Worm (Caenorhabditis elegans) whole organism, L4 larva: Measurements from ENCODE around the gene Y49G5A.1.

Source experiments
- D1046.2 ChIP-seq: fragments of 200-800 bp; sonication (Bioruptor generic); IDR thresholded peaks from 2 replicates; pipeline ENCODE4 v1.3.6; 2022; ENCODE audit warnings: missing genetic modification characterization, missing compliant biosample characterization
- F37D6.2 ChIP-seq: sonication (generic microtip); optimal IDR thresholded peaks from 2 replicates; lab custom pipeline; 2016; ENCODE audit warnings: mild to moderate bottlenecking, missing genetic modification characterization, missing compliant biosample characterization
- Y105C5A.15 ChIP-seq: fragments of 200-800 bp; sonication (Bioruptor generic); IDR thresholded peaks from 2 replicates; pipeline ENCODE4 v1.3.6; 2022; ENCODE audit warnings: missing genetic modification characterization, missing compliant biosample characterization
- Y5F2A.4 ChIP-seq: fragments of 200-800 bp; sonication (Bioruptor generic); optimal IDR thresholded peaks from 2 replicates; lab custom pipeline; 2018; ENCODE audit warnings: mild to moderate bottlenecking, missing genetic modification characterization, missing compliant biosample characterization
- ZK337.2 ChIP-seq: fragments of 200-800 bp; sonication (Bioruptor generic); IDR thresholded peaks from 2 replicates; pipeline ENCODE4 v1.3.6; 2022; ENCODE audit warnings: missing genetic modification reagents, missing genetic modification characterization, missing compliant biosample characterization
- ZK546.5 ChIP-seq, 2 experiments: sonication (generic microtip); optimal IDR thresholded peaks; 2 replicates each; lab custom pipeline; 2017; ENCODE audit warnings: missing biosample characterization in 2 of 2, missing genetic modification characterization in 2 of 2
- aha-1 ChIP-seq: fragments of 150-350 bp; peaks from one replicate; lab custom pipeline; 2014; ENCODE audit warnings: missing biosample characterization, missing genetic modification characterization
- ama-1 ChIP-seq: fragments of 150-350 bp; optimal IDR thresholded peaks from 2 replicates; lab custom pipeline; 2014; ENCODE audit warnings: inconsistent platforms, mixed read lengths
- arid-1 ChIP-seq: fragments of 200-800 bp; sonication (Bioruptor generic); conservative IDR thresholded peaks from 2 replicates; pipeline ENCODE4 v1.3.6; 2022; ENCODE audit warnings: missing genetic modification reagents, missing genetic modification characterization, missing compliant biosample characterization
- attf-4 ChIP-seq: sonication (generic microtip); optimal IDR thresholded peaks from 3 replicates; lab custom pipeline; 2017; ENCODE audit warnings: missing biosample characterization, missing genetic modification characterization
- ceh-20 ChIP-seq: fragments of 200-800 bp; sonication (Bioruptor generic); IDR thresholded peaks from 2 replicates; pipeline ENCODE4 v1.3.6; 2022; ENCODE audit warnings: missing genetic modification reagents, missing genetic modification characterization, missing compliant biosample characterization
- ctbp-1 ChIP-seq: fragments of 200-800 bp; sonication (Bioruptor generic); IDR thresholded peaks from 2 replicates; pipeline ENCODE4 v1.3.6; 2022; ENCODE audit warnings: missing genetic modification reagents, missing genetic modification characterization, missing compliant biosample characterization
- duxl-1 ChIP-seq: sonication (generic microtip); optimal IDR thresholded peaks from 2 replicates; lab custom pipeline; 2016; ENCODE audit warnings: mild to moderate bottlenecking, missing genetic modification characterization, moderate library complexity, missing compliant biosample characterization; ENCODE audit not compliant: poor library complexity
- dve-1 ChIP-seq: sonication (generic microtip); optimal IDR thresholded peaks from 2 replicates; lab custom pipeline; 2017; ENCODE audit warnings: antibody characterized with exemption, mild to moderate bottlenecking, missing genetic modification characterization, missing compliant biosample characterization; ENCODE audit not compliant: insufficient read depth
- egl-43 ChIP-seq: fragments of 200-800 bp; sonication (Bioruptor generic); IDR thresholded peaks from 2 replicates; pipeline ENCODE4 v1.3.6; 2022; ENCODE audit warnings: missing genetic modification reagents, missing genetic modification characterization, missing compliant biosample characterization
- gei-8 ChIP-seq: fragments of 200-800 bp; sonication (Bioruptor generic); optimal IDR thresholded peaks from 2 replicates; lab custom pipeline; 2018; ENCODE audit warnings: mild to moderate bottlenecking, missing genetic modification characterization, missing compliant biosample characterization
- hlh-11 ChIP-seq: fragments of 200-800 bp; sonication (Bioruptor generic); optimal IDR thresholded peaks from 2 replicates; lab custom pipeline; 2018; ENCODE audit warnings: mild to moderate bottlenecking, missing genetic modification characterization, missing compliant biosample characterization
- hmg-1.1 ChIP-seq: fragments of 200-800 bp; sonication (Bioruptor generic); IDR thresholded peaks from 2 replicates; pipeline ENCODE4 v1.3.6; 2022; ENCODE audit warnings: missing genetic modification reagents, missing genetic modification characterization, missing compliant biosample characterization
- lim-7 ChIP-seq: fragments of 200-800 bp; sonication (Bioruptor generic); IDR thresholded peaks from 2 replicates; pipeline ENCODE4 v1.3.6; 2022; ENCODE audit warnings: missing genetic modification characterization, missing compliant biosample characterization
- lin-13 ChIP-seq: fragments of 150-350 bp; optimal IDR thresholded peaks from 2 replicates; lab custom pipeline; 2014; ENCODE audit warnings: missing biosample characterization, missing genetic modification reagents, missing genetic modification characterization
- lin-15B ChIP-seq: fragments of 150-350 bp; sonication (generic microtip); optimal IDR thresholded peaks from 3 replicates; lab custom pipeline; 2014; ENCODE audit warnings: missing biosample characterization, missing genetic modification characterization
- lin-29 ChIP-seq: fragments of 200-800 bp; sonication (Bioruptor generic); IDR thresholded peaks from 2 replicates; pipeline ENCODE4 v1.3.6; 2022; ENCODE audit warnings: missing genetic modification reagents, missing genetic modification characterization, missing compliant biosample characterization
- madf-5 ChIP-seq, 2 experiments: fragments of 200-800 bp; sonication (Bioruptor generic); IDR thresholded peaks; 2 replicates each; pipeline ENCODE4 v1.3.6; 2022; ENCODE audit warnings: missing compliant biosample characterization in 2 of 2, missing genetic modification characterization in 2 of 2
- mdl-1 ChIP-seq, 2 experiments: fragments of 150-350 bp in 1 of 2; sonication (generic microtip) in 1 of 2; optimal IDR thresholded peaks; 2 replicates each; lab custom pipeline; 2014 to 2017; ENCODE audit warnings: missing biosample characterization in 2 of 2, missing genetic modification characterization in 2 of 2
- mdt-29 ChIP-seq: fragments of 200-800 bp; sonication (Bioruptor generic); IDR thresholded peaks from 2 replicates; pipeline ENCODE4 v1.3.6; 2022; ENCODE audit warnings: missing genetic modification reagents, missing genetic modification characterization, missing compliant biosample characterization
- mep-1 ChIP-seq: fragments of 150-350 bp; sonication (generic microtip); optimal IDR thresholded peaks from 3 replicates; lab custom pipeline; 2014; ENCODE audit warnings: missing biosample characterization, missing genetic modification characterization
- mes-2 ChIP-seq: sonication (generic microtip); optimal IDR thresholded peaks from 2 replicates; lab custom pipeline; 2016; ENCODE audit warnings: missing genotype, mild to moderate bottlenecking, missing genetic modification characterization, missing compliant biosample characterization; ENCODE audit not compliant: poor library complexity, severe bottlenecking
- mxl-3 ChIP-seq: fragments of 200-800 bp; sonication (Bioruptor generic); optimal IDR thresholded peaks from 2 replicates; lab custom pipeline; 2018; ENCODE audit warnings: mild to moderate bottlenecking, missing genetic modification characterization, missing compliant biosample characterization
- nhr-28 ChIP-seq: fragments of 150-350 bp; optimal IDR thresholded peaks from 2 replicates; lab custom pipeline; 2014; ENCODE audit warnings: missing biosample characterization, missing genetic modification characterization
- nhr-48 ChIP-seq: sonication (generic microtip); optimal IDR thresholded peaks from 2 replicates; lab custom pipeline; 2016; ENCODE audit warnings: mild to moderate bottlenecking, missing genetic modification characterization, missing compliant biosample characterization
- nhr-77 ChIP-seq: fragments of 150-350 bp; optimal IDR thresholded peaks from 2 replicates; lab custom pipeline; 2014; ENCODE audit warnings: missing biosample characterization, missing genetic modification characterization
- pha-4 ChIP-seq, 2 experiments: fragments of 150-350 bp in 1 of 2; fragments of 200-800 bp in 1 of 2; sonication (Bioruptor generic) in 1 of 2; IDR thresholded peaks in 1 of 2; optimal IDR thresholded peaks in 1 of 2; 2 replicates each; pipeline versions ENCODE4 v1.3.6 to Lab custom; 2014 to 2022; ENCODE audit warnings: missing genetic modification characterization in 2 of 2, missing genetic modification reagents in 2 of 2, missing biosample characterization in 1 of 2, missing compliant biosample characterization in 1 of 2
- pqm-1 ChIP-seq: sonication (generic microtip); optimal IDR thresholded peaks from 2 replicates; lab custom pipeline; 2017; ENCODE audit warnings: missing biosample characterization, missing genetic modification characterization
- rbr-2 ChIP-seq: sonication (generic microtip); optimal IDR thresholded peaks from 2 replicates; lab custom pipeline; 2016; ENCODE audit warnings: missing genotype, missing genetic modification characterization, missing compliant biosample characterization
- snpc-4 ChIP-seq: fragments of 150-350 bp; optimal IDR thresholded peaks from 2 replicates; lab custom pipeline; 2014; ENCODE audit warnings: missing biosample characterization, missing genetic modification characterization
- spr-1 ChIP-seq: sonication (generic microtip); optimal IDR thresholded peaks from 2 replicates; lab custom pipeline; 2016; ENCODE audit warnings: mild to moderate bottlenecking, missing genetic modification characterization, missing compliant biosample characterization
- tra-1 ChIP-seq: fragments of 200-800 bp; sonication (Bioruptor generic); IDR thresholded peaks from 2 replicates; pipeline ENCODE4 v1.3.6; 2022; ENCODE audit warnings: missing genetic modification reagents, missing genetic modification characterization, missing compliant biosample characterization
- unc-39 ChIP-seq: sonication (generic microtip); optimal IDR thresholded peaks from 2 replicates; lab custom pipeline; 2017; ENCODE audit warnings: missing biosample characterization, missing genetic modification characterization
- vab-7 ChIP-seq: fragments of 200-800 bp; sonication (Bioruptor generic); IDR thresholded peaks from 2 replicates; pipeline ENCODE4 v1.3.6; 2022; ENCODE audit warnings: missing genetic modification reagents, missing genetic modification characterization, missing compliant biosample characterization
- ztf-11 ChIP-seq: fragments of 150-350 bp; optimal IDR thresholded peaks from 2 replicates; lab custom pipeline; 2014; ENCODE audit warnings: missing biosample characterization, missing genetic modification characterization

The Y49G5A.1 gene

DNA sequence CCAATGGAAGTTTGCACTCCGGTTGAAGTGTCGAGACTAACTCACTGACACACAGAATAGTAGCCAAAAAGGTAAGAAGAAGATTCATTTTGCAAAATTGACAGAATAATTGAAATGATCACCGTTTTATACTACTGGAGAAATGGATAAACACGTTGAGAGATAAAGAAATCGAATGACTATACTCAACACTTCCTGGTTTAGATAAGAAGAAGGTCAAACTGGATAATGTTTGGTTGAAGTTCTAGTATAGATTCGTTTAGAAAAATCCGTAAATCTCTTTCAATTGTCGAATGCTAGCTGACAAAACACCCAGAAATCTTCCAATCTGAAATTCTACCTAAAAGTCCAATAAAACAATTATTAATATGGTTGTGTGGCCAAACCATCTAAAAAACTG lies at the start of gene Y49G5A.1:
TSS of gene Y49G5A.1 (minus strand) at position 101 of the 400 bp plus-strand sequence.
- TF ChIP-seq nhr-48 (tag; lab: Kevin White, UChicago) (no peak), ztf-11 (no peak), ZK546.5 (tag; optimal IDR thresholded peaks at IDR 0.05; lab: Kevin White, UChicago) (no peak)

DNA sequence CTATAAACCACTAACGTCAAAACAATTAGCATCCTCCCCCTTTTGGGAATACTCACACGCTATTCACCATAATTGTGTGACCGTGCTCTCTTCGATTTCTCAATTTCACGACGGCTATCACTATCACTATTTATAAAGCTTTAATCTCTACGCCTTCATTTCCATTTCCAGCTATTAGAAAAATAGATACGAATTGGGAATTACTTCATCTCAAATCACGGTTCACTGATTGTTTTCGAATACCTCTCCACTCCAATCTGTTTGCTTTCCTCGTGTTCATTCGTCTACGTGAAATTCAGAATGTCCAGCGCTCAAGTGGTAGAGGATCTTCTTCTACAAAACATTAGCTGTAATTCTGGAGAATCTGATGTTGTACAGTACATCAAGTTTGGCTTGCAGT lies 49.7 kb upstream of the Y49G5A.1 start, which contains the start of gene srg-29:
TSS of gene srg-29 (plus strand) at position 301 of the 400 bp plus-strand sequence.
- TF ChIP-seq D1046.2 (GFP tag; lab: Robert Waterston, UW) (no peak), spr-1 (no peak), duxl-1 (tag; lab: Kevin White, UChicago) (no peak), dve-1 (tag; lab: Kevin White, UChicago) (no peak), aha-1 (tag; lab: Kevin White, UChicago) (peak; percentile 30), nhr-28 (tag; lab: Kevin White, UChicago) (no peak), madf-5 (GFP tag; IDR thresholded peaks at IDR 0.05; lab: Robert Waterston, UW) (no peak)

DNA sequence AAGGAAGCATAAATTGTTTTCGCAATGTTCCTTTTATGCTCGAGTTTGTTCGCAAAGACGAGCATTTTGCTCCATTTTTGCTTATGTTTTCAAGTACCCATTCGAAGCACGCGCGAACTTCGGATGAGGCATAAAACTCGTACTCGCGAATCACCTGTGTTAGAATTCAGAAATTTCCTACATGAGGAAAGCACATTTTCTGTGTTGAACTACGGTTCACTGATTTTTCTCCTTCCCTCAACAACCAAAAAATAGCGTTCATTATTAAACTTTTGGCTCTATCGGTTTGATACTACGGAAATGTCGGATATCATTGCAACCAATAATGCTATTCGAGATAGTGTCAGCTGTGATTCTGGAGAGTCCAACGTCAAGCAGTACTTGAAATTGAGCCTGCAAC lies 47.4 kb upstream of the Y49G5A.1 start, which contains the start of gene srg-28:
TSS of gene srg-28 (plus strand) at position 301 of the 400 bp plus-strand sequence.
- TF ChIP-seq Y5F2A.4 (no peak), madf-5 (GFP tag; IDR thresholded peaks at IDR 0.05; lab: Robert Waterston, UW) (no peak)

DNA sequence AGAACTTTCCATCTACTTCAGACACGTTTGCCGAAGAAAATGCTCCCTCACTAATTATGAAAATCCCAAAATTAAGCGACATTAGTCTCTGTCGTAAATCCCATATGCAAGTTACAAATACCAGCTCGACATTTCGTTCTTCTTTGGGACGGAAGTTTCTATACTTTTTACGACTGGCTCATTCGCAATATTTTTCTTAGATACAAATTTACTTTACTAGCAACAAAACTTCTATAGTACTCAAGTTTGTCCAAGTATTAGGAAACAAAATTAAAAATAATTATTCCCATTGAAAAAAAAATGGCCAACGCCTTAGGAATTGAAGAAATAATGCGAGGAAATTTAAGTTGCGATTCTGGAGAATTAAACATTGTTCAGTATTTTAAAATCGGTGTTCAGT lies 43.8 kb upstream of the Y49G5A.1 start, which contains the start of gene srg-26:
TSS of gene srg-26 (plus strand) at position 301 of the 400 bp plus-strand sequence.
- no peak for TF ChIP-seq ctbp-1 (GFP tag; lab: Robert Waterston, UW)
- TF ChIP-seq arid-1 (GFP tag; lab: Robert Waterston, UW), result no peak
- TF ChIP-seq lin-29 (GFP tag; lab: Robert Waterston, UW), result no peak
- no peak for TF ChIP-seq ZK337.2 (GFP tag; lab: Robert Waterston, UW)
- no peak for TF ChIP-seq lin-15B
- no peak for TF ChIP-seq F37D6.2 (tag; lab: Kevin White, UChicago)
- TF ChIP-seq unc-39, result no peak

DNA sequence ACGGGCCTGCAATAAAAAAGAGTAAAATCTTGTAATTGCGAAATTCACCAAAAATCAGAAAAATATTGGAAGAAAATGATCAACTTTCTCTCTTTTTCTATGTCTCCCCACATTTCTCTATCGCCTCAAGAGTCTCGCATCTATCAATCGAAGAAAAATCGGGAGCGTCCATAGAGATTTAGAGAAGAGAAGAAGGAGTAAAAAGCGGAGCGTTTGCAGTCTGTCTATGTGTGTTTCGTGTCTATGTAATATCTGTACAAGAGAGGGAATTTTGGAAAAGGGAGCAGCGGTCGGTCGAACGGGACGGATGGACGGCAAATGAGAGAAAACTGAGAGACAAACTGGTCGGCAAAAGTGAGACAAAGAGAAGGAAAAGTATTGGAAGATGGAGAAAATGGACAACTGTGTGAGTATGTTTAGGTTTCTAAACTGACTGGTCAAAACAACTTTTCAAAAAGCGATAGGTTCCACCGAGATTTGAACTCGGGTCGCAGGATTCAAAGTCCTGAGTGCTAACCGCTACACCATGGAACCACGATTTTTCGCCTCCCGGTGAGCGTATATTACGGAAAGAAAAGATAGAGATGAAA lies 42.6 kb upstream of the Y49G5A.1 start:
- TF ChIP-seq mes-2 (tag; lab: Kevin White, UChicago) (peak; percentile 35), lin-13 (peak; percentile 28), aha-1 (tag; lab: Kevin White, UChicago) (peak; percentile 27), rbr-2 (tag; lab: Kevin White, UChicago) (peak; percentile 29), mep-1 (tag; lab: Kevin White, UChicago) (peak; percentile 54), nhr-28 (tag; lab: Kevin White, UChicago) (peak; percentile 83), Y105C5A.15 (GFP tag; lab: Robert Waterston, UW) (no peak), ceh-20 (0 out of 2 replicates have a peak, but pooled peaks have one; percentile 21), F37D6.2 (tag; lab: Kevin White, UChicago) (no peak), nhr-77 (tag; lab: Kevin White, UChicago) (peak; percentile 60), pha-4 (GFP tag; IDR thresholded peaks at IDR 0.05; lab: Robert Waterston, UW) (no peak; the same call in 1 of the 2 replicates), pha-4 (tag; optimal IDR thresholded peaks at IDR 0.05; lab: Kevin White, UChicago) (peak; percentile 13), tra-1 (GFP tag; lab: Robert Waterston, UW) (0 out of 2 replicates have a peak, but pooled peaks have one; percentile 25), nhr-48 (tag; lab: Kevin White, UChicago) (peak; percentile 72), attf-4 (tag; lab: Kevin White, UChicago) (no peak), egl-43 (GFP tag; lab: Robert Waterston, UW) (peak; percentile 58; the same call in 1 of the 2 replicates), ama-1 (no peak), mdl-1 (tag; optimal IDR thresholded peaks at IDR 0.05; lab: Kevin White, UChicago) (peak in 1 of 2 experiments; percentile 29), pqm-1 (peak; percentile 17), hlh-11 (peak; percentile 85), mdt-29 (no peak), gei-8 (peak; percentile 28), hmg-1.1 (GFP tag; lab: Robert Waterston, UW) (peak; percentile 44; the same call in 1 of the 2 replicates), lin-29 (GFP tag; lab: Robert Waterston, UW) (no peak), vab-7 (GFP tag; lab: Robert Waterston, UW) (0 out of 2 replicates have a peak, but pooled peaks have one; percentile 37), snpc-4 (tag; lab: Kevin White, UChicago) (no peak), mxl-3 (GFP tag; lab: Kevin White, UChicago) (peak; percentile 4), spr-1 (peak; percentile 69), dve-1 (tag; lab: Kevin White, UChicago) (peak; percentile 55), lim-7 (GFP tag; lab: Robert Waterston, UW) (peak; percentile 59; the same call in 1 of the 2 replicates), madf-5 (GFP tag; IDR thresholded peaks at IDR 0.05; lab: Robert Waterston, UW) (no peak), duxl-1 (tag; lab: Kevin White, UChicago) (peak; percentile 29)
